Fruit fly (Drosophila melanogaster) whole organism, embryonic: Measurements from ENCODE around the gene CG8675.

Experiments
- Atf-2 ChIP-seq: fragments of 200-800 bp; sonication (Bioruptor generic); optimal IDR thresholded peaks from 2 replicates; lab custom pipeline; 2016; ENCODE audit warnings: missing biosample characterization, missing genetic modification characterization
- Atf6 ChIP-seq: fragments of 200-800 bp; sonication (Bioruptor generic); IDR thresholded peaks from 2 replicates; pipeline ENCODE4 v1.3.6; 2022; ENCODE audit warnings: missing biosample characterization, missing genetic modification characterization
- B-H1 ChIP-seq: fragments of 200-800 bp; sonication (Bioruptor generic); IDR thresholded peaks from 3 replicates; pipeline ENCODE4 v1.3.6; 2022; ENCODE audit warnings: missing biosample characterization, missing genetic modification characterization
- CG10147 ChIP-seq: fragments of 200-800 bp; sonication (Bioruptor generic); optimal IDR thresholded peaks from 2 replicates; lab custom pipeline; 2019; ENCODE audit warnings: missing biosample characterization, mild to moderate bottlenecking, missing genetic modification characterization, moderate library complexity
- CG11247 ChIP-seq: fragments of 200-800 bp; sonication (Bioruptor generic); IDR thresholded peaks from 2 replicates; pipeline ENCODE4 v1.3.6; 2022; ENCODE audit warnings: missing biosample characterization, missing genetic modification characterization
- CG11504 ChIP-seq: fragments of 200-800 bp; sonication (Bioruptor generic); optimal IDR thresholded peaks from 3 replicates; lab custom pipeline; 2019; ENCODE audit warnings: missing biosample characterization, mild to moderate bottlenecking, missing genetic modification characterization, moderate library complexity
- CG12155 ChIP-seq: fragments of 200-800 bp; sonication (Bioruptor generic); optimal IDR thresholded peaks from 3 replicates; lab custom pipeline; 2016; ENCODE audit warnings: missing biosample characterization, missing genetic modification characterization
- CG14441 ChIP-seq: fragments of 200-800 bp; sonication (Bioruptor generic); IDR thresholded peaks from 2 replicates; pipeline ENCODE4 v1.3.6; 2022; ENCODE audit warnings: missing biosample characterization, missing genetic modification characterization
- CG14860 ChIP-seq: fragments of 200-800 bp; sonication (Bioruptor generic); IDR thresholded peaks from 3 replicates; pipeline ENCODE4 v1.3.6; 2022; ENCODE audit warnings: missing biosample characterization, missing genetic modification characterization; ENCODE audit not compliant: partially characterized antibody
- CG15011 ChIP-seq: fragments of 200-800 bp; sonication (Bioruptor generic); optimal IDR thresholded peaks from 3 replicates; lab custom pipeline; 2018; ENCODE audit warnings: missing biosample characterization, mild to moderate bottlenecking, missing genetic modification characterization
- CG1529 ChIP-seq: fragments of 200-800 bp; sonication (Bioruptor generic); optimal IDR thresholded peaks from 3 replicates; lab custom pipeline; 2018; ENCODE audit warnings: missing biosample characterization, missing genetic modification characterization
- CG1603 ChIP-seq: fragments of 200-800 bp; sonication (Bioruptor generic); optimal IDR thresholded peaks from 2 replicates; lab custom pipeline; 2019; ENCODE audit warnings: missing biosample characterization, mild to moderate bottlenecking, missing genetic modification characterization, moderate library complexity
- CG17802 ChIP-seq: fragments of 200-800 bp; sonication (Bioruptor generic); optimal IDR thresholded peaks from 2 replicates; lab custom pipeline; 2018; ENCODE audit warnings: missing biosample characterization, mild to moderate bottlenecking, missing genetic modification characterization, moderate library complexity
- CG18599 ChIP-seq: fragments of 200-800 bp; sonication (Bioruptor generic); optimal IDR thresholded peaks from 3 replicates; lab custom pipeline; 2017; ENCODE audit warnings: missing biosample characterization, missing genetic modification characterization, mild to moderate bottlenecking, moderate library complexity, missing genetic modification reagents
- CG2875 ChIP-seq: fragments of 200-800 bp; sonication (Bioruptor generic); optimal IDR thresholded peaks from 2 replicates; lab custom pipeline; 2017; ENCODE audit warnings: missing biosample characterization, mild to moderate bottlenecking, missing genetic modification characterization, missing genetic modification reagents
- CG34376 ChIP-seq: fragments of 200-800 bp; sonication (Bioruptor generic); optimal IDR thresholded peaks from 2 replicates; lab custom pipeline; 2018; ENCODE audit warnings: missing biosample characterization, mild to moderate bottlenecking, missing genetic modification characterization
- CG6175 ChIP-seq: fragments of 200-800 bp; sonication (Bioruptor generic); IDR thresholded peaks from 3 replicates; pipeline ENCODE4 v1.3.6; 2022; ENCODE audit warnings: missing biosample characterization, missing genetic modification characterization
- CG7839 ChIP-seq: fragments of 200-800 bp; sonication (Bioruptor generic); optimal IDR thresholded peaks from 3 replicates; lab custom pipeline; 2018; ENCODE audit warnings: missing biosample characterization, mild to moderate bottlenecking, missing genetic modification characterization, moderate library complexity
- CG9215 ChIP-seq: fragments of 200-800 bp; sonication (Bioruptor generic); IDR thresholded peaks from 2 replicates; pipeline ENCODE4 v1.3.6; 2022; ENCODE audit warnings: missing biosample characterization, missing genetic modification characterization
- CG9727 ChIP-seq: fragments of 200-800 bp; sonication (Bioruptor generic); optimal IDR thresholded peaks from 3 replicates; lab custom pipeline; 2017; ENCODE audit warnings: missing biosample characterization, mild to moderate bottlenecking, missing genetic modification characterization
- Dbx ChIP-seq: fragments of 200-800 bp; sonication (Bioruptor generic); IDR thresholded peaks from 3 replicates; pipeline ENCODE4 v1.3.6; 2022; ENCODE audit warnings: missing biosample characterization, missing genetic modification characterization
- Doc3 ChIP-seq: fragments of 200-800 bp; sonication (Bioruptor generic); IDR thresholded peaks from 3 replicates; pipeline ENCODE4 v1.3.6; 2022; ENCODE audit warnings: missing biosample characterization, missing genetic modification characterization; ENCODE audit not compliant: partially characterized antibody
- Dp ChIP-seq: fragments of 200-800 bp; sonication (Bioruptor generic); optimal IDR thresholded peaks from 2 replicates; lab custom pipeline; 2018; ENCODE audit warnings: missing biosample characterization, mild to moderate bottlenecking, missing genetic modification characterization, moderate library complexity
- Fer3 ChIP-seq: fragments of 200-800 bp; sonication (Bioruptor generic); optimal IDR thresholded peaks from 2 replicates; lab custom pipeline; 2018; ENCODE audit warnings: missing biosample characterization, mild to moderate bottlenecking, missing genetic modification characterization, moderate library complexity
- Hsf ChIP-seq: fragments of 200-800 bp; sonication (Bioruptor generic); optimal IDR thresholded peaks from 3 replicates; lab custom pipeline; 2016; ENCODE audit warnings: missing biosample characterization, missing genetic modification characterization
- Nf-YA ChIP-seq: fragments of 200-800 bp; sonication (Bioruptor generic); IDR thresholded peaks from 2 replicates; pipeline ENCODE4 v1.3.6; 2022; ENCODE audit warnings: missing biosample characterization, missing genetic modification characterization
- NfI ChIP-seq: fragments of 200-800 bp; sonication (Bioruptor generic); optimal IDR thresholded peaks from 3 replicates; lab custom pipeline; 2018; ENCODE audit warnings: missing biosample characterization, mild to moderate bottlenecking, missing genetic modification characterization, moderate library complexity
- Rx ChIP-seq: fragments of 200-800 bp; sonication (Bioruptor generic); IDR thresholded peaks from 2 replicates; pipeline ENCODE4 v1.3.6; 2022; ENCODE audit warnings: missing biosample characterization, missing genetic modification characterization
- Sry-β ChIP-seq: fragments of 200-800 bp; sonication (Bioruptor generic); optimal IDR thresholded peaks from 2 replicates; lab custom pipeline; 2018; ENCODE audit warnings: missing biosample characterization, mild to moderate bottlenecking, missing genetic modification characterization, moderate library complexity
- abd-A ChIP-seq: fragments of 200-800 bp; sonication (Bioruptor generic); optimal IDR thresholded peaks from 3 replicates; lab custom pipeline; 2019; ENCODE audit warnings: missing biosample characterization, mild to moderate bottlenecking, missing genetic modification characterization, moderate library complexity
- bowl ChIP-seq: fragments of 200-800 bp; sonication (Bioruptor generic); IDR thresholded peaks from 2 replicates; pipeline ENCODE4 v1.3.6; 2022; ENCODE audit warnings: missing biosample characterization, missing genetic modification characterization
- ci ChIP-seq: fragments of 200-800 bp; sonication (Bioruptor generic); IDR thresholded peaks from 3 replicates; pipeline ENCODE4 v1.3.6; 2022; ENCODE audit warnings: missing biosample characterization, missing genetic modification characterization
- crp ChIP-seq, 2 experiments: fragments of 200-800 bp; sonication (Bioruptor generic); optimal IDR thresholded peaks; 2 replicates in 1 of 2; 3 replicates in 1 of 2; lab custom pipeline; 2017; ENCODE audit warnings: missing biosample characterization in 2 of 2, missing genetic modification characterization in 2 of 2, mild to moderate bottlenecking in 1 of 2, moderate library complexity in 1 of 2
- da ChIP-seq: fragments of 200-800 bp; sonication (Bioruptor generic); optimal IDR thresholded peaks from 2 replicates; lab custom pipeline; 2016; ENCODE audit warnings: missing biosample characterization, missing genetic modification characterization
- danr ChIP-seq: fragments of 200-800 bp; sonication (Bioruptor generic); IDR thresholded peaks from 2 replicates; pipeline ENCODE4 v1.3.6; 2022; ENCODE audit warnings: missing biosample characterization, missing genetic modification characterization
- kah ChIP-seq: fragments of 200-800 bp; sonication (Bioruptor generic); optimal IDR thresholded peaks from 2 replicates; lab custom pipeline; 2018; ENCODE audit warnings: missing biosample characterization, mild to moderate bottlenecking, missing genetic modification characterization
- lola ChIP-seq, 3 experiments: fragments of >200 bp in 2 of 3; fragments of 200-800 bp in 1 of 3; sonication (Bioruptor generic) in 1 of 3; optimal IDR thresholded peaks; 2 replicates each; lab custom pipeline; 2017 to 2019; ENCODE audit warnings: missing biosample characterization in 3 of 3, missing genetic modification characterization in 3 of 3, mild to moderate bottlenecking in 1 of 3, moderate library complexity in 1 of 3
- lov ChIP-seq, 2 experiments: fragments of 200-800 bp in 1 of 2; fragments of >200 bp in 1 of 2; sonication (Bioruptor generic) in 1 of 2; IDR thresholded peaks in 1 of 2; optimal IDR thresholded peaks in 1 of 2; 2 replicates in 1 of 2; 3 replicates in 1 of 2; pipeline versions ENCODE4 v1.3.6 to Lab custom; 2017 to 2022; ENCODE audit warnings: missing biosample characterization in 1 of 2, missing genetic modification characterization in 1 of 2
- mam ChIP-seq: fragments of 200-800 bp; sonication (Bioruptor generic); optimal IDR thresholded peaks from 3 replicates; lab custom pipeline; 2016; ENCODE audit warnings: missing biosample characterization, missing genetic modification characterization
- p53 ChIP-seq: fragments of 200-800 bp; sonication (Bioruptor generic); optimal IDR thresholded peaks from 2 replicates; lab custom pipeline; 2016; ENCODE audit warnings: missing biosample characterization, missing genetic modification characterization
- pb ChIP-seq: fragments of 200-800 bp; sonication (Bioruptor generic); optimal IDR thresholded peaks from 3 replicates; lab custom pipeline; 2016; ENCODE audit warnings: missing biosample characterization, missing genetic modification characterization
- peb ChIP-seq: fragments of 200-800 bp; sonication (Bioruptor generic); IDR thresholded peaks from 2 replicates; pipeline ENCODE4 v1.3.6; 2022; ENCODE audit warnings: missing biosample characterization, missing genetic modification characterization
- scrt ChIP-seq: fragments of 200-800 bp; sonication (Bioruptor generic); optimal IDR thresholded peaks from 2 replicates; lab custom pipeline; 2018; ENCODE audit warnings: missing biosample characterization, mild to moderate bottlenecking, missing genetic modification characterization, moderate library complexity
- sd ChIP-seq: fragments of 200-800 bp; sonication (Bioruptor generic); optimal IDR thresholded peaks from 3 replicates; lab custom pipeline; 2018; ENCODE audit warnings: missing biosample characterization, mild to moderate bottlenecking, missing genetic modification characterization, moderate library complexity
- ssp ChIP-seq: fragments of 200-800 bp; sonication (Bioruptor generic); IDR thresholded peaks from 2 replicates; pipeline ENCODE4 v1.3.6; 2022; ENCODE audit warnings: missing biosample characterization, missing genetic modification characterization
- tna ChIP-seq: fragments of 200-800 bp; sonication (Bioruptor generic); IDR thresholded peaks from 2 replicates; pipeline ENCODE4 v1.3.6; 2022; ENCODE audit warnings: missing biosample characterization, missing genetic modification characterization; ENCODE audit not compliant: partially characterized antibody
- unpg ChIP-seq: fragments of 200-800 bp; sonication (Bioruptor generic); optimal IDR thresholded peaks from 3 replicates; lab custom pipeline; 2018; ENCODE audit warnings: missing biosample characterization, mild to moderate bottlenecking, missing genetic modification characterization, moderate library complexity
- zfh1 ChIP-seq: fragments of 200-800 bp; sonication (Bioruptor generic); IDR thresholded peaks from 3 replicates; pipeline ENCODE4 v1.3.6; 2022; ENCODE audit warnings: missing biosample characterization, missing genetic modification characterization
- zfh2 ChIP-seq: fragments of 200-800 bp; sonication (Bioruptor generic); optimal IDR thresholded peaks from 2 replicates; lab custom pipeline; 2016; ENCODE audit warnings: missing biosample characterization, missing genetic modification characterization

The CG8675 gene

dm6 chrX:17293385-17293784 is 44.1 kb upstream of the CG8675 start (continued):
- no peak for TF ChIP-seq Doc3
- TF ChIP-seq CG14860 (GFP tag; lab: Robert Waterston, UW), result no peak
- no peak for TF ChIP-seq zfh2 (GFP tag; lab: Kevin White, UChicago)
- no peak for TF ChIP-seq Sry-β
- no peak for TF ChIP-seq NfI
- TF ChIP-seq CG11247 (GFP tag; lab: Robert Waterston, UW), result peak; percentile 19; the same call in 1 of the 2 replicates
- TF ChIP-seq ssp, result peak; percentile 34; the same call in 1 of the 2 replicates
- TF ChIP-seq B-H1 (GFP tag; lab: Robert Waterston, UW), result peak; percentile 35; the same call in 2 of the 3 replicates
- TF ChIP-seq CG12155 (GFP tag; lab: Kevin White, UChicago), result no peak
- TF ChIP-seq sd (tag; lab: Kevin White, UChicago), result no peak
- TF ChIP-seq bowl (GFP tag; lab: Robert Waterston, UW), result no peak
- peak; percentile 42; the same call in 1 of the 2 replicates for TF ChIP-seq CG14441
- TF ChIP-seq p53 (GFP tag; lab: Kevin White, UChicago), result no peak
- no peak for TF ChIP-seq Hsf (GFP tag; lab: Kevin White, UChicago)
- no peak for TF ChIP-seq mam (GFP tag; lab: Kevin White, UChicago)
- peak; percentile 60; the same call in 1 of the 3 replicates for TF ChIP-seq Dbx (GFP tag; lab: Robert Waterston, UW)
- TF ChIP-seq tna (GFP tag; lab: Robert Waterston, UW), result no peak
- TF ChIP-seq lola (GFP tag; optimal IDR thresholded peaks at IDR 0.05; lab: Kevin White, UChicago), result peak in 1 of 3 experiments; percentile 10
- TF ChIP-seq CG10147 (GFP tag; lab: Kevin White, UChicago), result no peak
- TF ChIP-seq CG7839 (tag; lab: Kevin White, UChicago), result peak; percentile 65
- no peak for TF ChIP-seq CG17802 (tag; lab: Kevin White, UChicago)
- 0 out of 2 replicates have a peak, but pooled peaks have one; percentile 28 for TF ChIP-seq Nf-YA (GFP tag; lab: Robert Waterston, UW)
- TF ChIP-seq da (GFP tag; lab: Kevin White, UChicago), result no peak
- TF ChIP-seq CG1529 (GFP tag; lab: Kevin White, UChicago), result no peak
- TF ChIP-seq zfh1 (GFP tag; lab: Robert Waterston, UW), result peak; percentile 49; the same call in 1 of the 3 replicates
- 0 out of 3 replicates have a peak, but pooled peaks have one; percentile 12 for TF ChIP-seq ci (GFP tag; lab: Robert Waterston, UW)
- TF ChIP-seq peb (GFP tag; lab: Robert Waterston, UW), result 0 out of 2 replicates have a peak, but pooled peaks have one; percentile 11
- no peak for TF ChIP-seq CG15011
- peak; percentile 48 for TF ChIP-seq CG9215
- no peak for TF ChIP-seq Rx (GFP tag; lab: Robert Waterston, UW)
- TF ChIP-seq CG1603, result no peak
- peak; percentile 61 for TF ChIP-seq CG9727 (GFP tag; lab: Kevin White, UChicago)
- TF ChIP-seq Atf-2 (GFP tag; lab: Kevin White, UChicago), result no peak
- TF ChIP-seq CG2875 (GFP tag; lab: Kevin White, UChicago), result no peak
- TF ChIP-seq unpg (GFP tag; lab: Kevin White, UChicago), result peak; percentile 48
- no peak for TF ChIP-seq lov (optimal IDR thresholded peaks at IDR 0.05; lab: Kevin White, UChicago)
- TF ChIP-seq lov (GFP tag; IDR thresholded peaks at IDR 0.05; lab: Robert Waterston, UW), result no peak
- TF ChIP-seq CG34376, result no peak
- TF ChIP-seq danr (GFP tag; lab: Robert Waterston, UW), result no peak
- peak; percentile 60 for TF ChIP-seq Fer3 (tag; lab: Kevin White, UChicago)
- no peak for TF ChIP-seq scrt (GFP tag; lab: Kevin White, UChicago)
- peak; percentile 44; the same call in 1 of the 2 replicates for TF ChIP-seq Atf6 (GFP tag; lab: Robert Waterston, UW)
- no peak for TF ChIP-seq abd-A (tag; lab: Kevin White, UChicago)
- no peak for TF ChIP-seq Dp (GFP tag; lab: Kevin White, UChicago)
- no peak for TF ChIP-seq crp (GFP tag; optimal IDR thresholded peaks at IDR 0.05; lab: Kevin White, UChicago)
- peak; percentile 79 for TF ChIP-seq CG11504
- TF ChIP-seq CG18599 (GFP tag; lab: Kevin White, UChicago), result peak; percentile 50
- TF ChIP-seq pb, result no peak
- no peak for TF ChIP-seq kah (GFP tag; lab: Kevin White, UChicago)
- no peak for TF ChIP-seq CG6175 (GFP tag; lab: Robert Waterston, UW)
